Worm (Caenorhabditis elegans): ENCODE measurements around the gene men-1.

DNA sequence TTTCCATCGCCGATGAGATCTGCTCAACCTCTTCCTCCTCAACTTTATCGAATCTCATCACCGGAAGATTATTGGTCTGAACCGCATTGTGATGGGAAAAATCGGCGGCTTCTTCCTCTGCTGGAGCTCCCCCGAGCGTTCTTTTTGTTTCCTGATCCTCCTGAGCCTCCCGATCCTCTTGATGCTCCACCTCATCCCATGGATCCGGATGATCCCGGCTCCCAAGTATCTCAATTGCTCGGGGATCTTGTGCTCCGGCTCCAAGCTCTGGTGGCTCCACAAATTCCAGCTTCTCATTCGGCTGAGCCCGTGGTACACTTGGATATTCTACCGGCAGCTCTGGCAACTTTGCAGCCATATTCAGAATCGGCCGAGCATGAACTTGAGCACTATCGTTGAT is 24.0 kb upstream of the men-1 start:
- TF ChIP-seq snpc-4 (tag; optimal IDR thresholded peaks at IDR 0.05) (no peak), ama-1 (optimal IDR thresholded peaks at IDR 0.05) (no peak), egl-27 (tag; optimal IDR thresholded peaks at IDR 0.05) (no peak), ceh-16 (tag; optimal IDR thresholded peaks at IDR 0.05) (no peak), ztf-11 (tag; optimal IDR thresholded peaks at IDR 0.05) (no peak), fos-1 (tag; optimal IDR thresholded peaks at IDR 0.05) (no peak)
